Worm (Caenorhabditis elegans): ENCODE data around the gene W08E12.4.

The W08E12.4 gene

ce11 chrIV:3337275-3337674 lies 35.1 kb downstream of the W08E12.4 start:
- TF ChIP-seq flt-1 (GFP tag; IDR thresholded peaks at IDR 0.05) (peak; percentile 74), tab-1 (GFP tag; IDR thresholded peaks at IDR 0.05) (no peak; the same call in none of the 2 replicates), ztf-29 (GFP tag; IDR thresholded peaks at IDR 0.05) (no peak), ztf-23 (GFP tag; IDR thresholded peaks at IDR 0.05) (peak; percentile 72), cog-1 (tag; optimal IDR thresholded peaks at IDR 0.05) (no peak), med-1 (GFP tag; optimal IDR thresholded peaks at IDR 0.05; ENCODE audit: insufficient read depth) (no peak), klf-2 (GFP tag; conservative IDR thresholded peaks at IDR 0.05) (no peak), ref-1 (GFP tag; conservative IDR thresholded peaks at IDR 0.05) (peak; percentile 57), T22C8.4 (GFP tag; IDR thresholded peaks at IDR 0.05) (0 out of 2 replicates have a peak, but pooled peaks have one; percentile 25)

- no peak for TF ChIP-seq ztf-29 (GFP tag; IDR thresholded peaks at IDR 0.05)
- TF ChIP-seq T22C8.4 (GFP tag; IDR thresholded peaks at IDR 0.05): peak; percentile 40; the same call in 1 of the 2 replicates
These were observed 36.0 kb downstream of the W08E12.4 start for ce11 chrIV:3338176-3338575.

ce11 chrIV:3338676-3339075 lies 36.5 kb downstream of the W08E12.4 start, which contains the start of gene hrpa-1:
TSS of gene hrpa-1 (minus strand) at chrIV:3338867.
- TF ChIP-seq ztf-23 (GFP tag; IDR thresholded peaks at IDR 0.05) (0 out of 2 replicates have a peak, but pooled peaks have one; percentile 12), ztf-29 (GFP tag; IDR thresholded peaks at IDR 0.05) (no peak), flt-1 (GFP tag; IDR thresholded peaks at IDR 0.05) (no peak), med-1 (GFP tag; optimal IDR thresholded peaks at IDR 0.05; ENCODE audit: insufficient read depth) (no peak), T22C8.4 (GFP tag; IDR thresholded peaks at IDR 0.05) (no peak), klf-2 (GFP tag; conservative IDR thresholded peaks at IDR 0.05) (no peak), cog-1 (tag; optimal IDR thresholded peaks at IDR 0.05) (peak; percentile 51)

- TF ChIP-seq T22C8.4 (GFP tag; IDR thresholded peaks at IDR 0.05): no peak
- TF ChIP-seq ztf-29 (GFP tag; IDR thresholded peaks at IDR 0.05): no peak
- no peak for TF ChIP-seq klf-2 (GFP tag; conservative IDR thresholded peaks at IDR 0.05)
- TF ChIP-seq ref-1 (GFP tag; conservative IDR thresholded peaks at IDR 0.05): no peak
- no peak for TF ChIP-seq flt-1 (GFP tag; IDR thresholded peaks at IDR 0.05)
- no peak for TF ChIP-seq med-1 (GFP tag; optimal IDR thresholded peaks at IDR 0.05; ENCODE audit: insufficient read depth)
- no peak for TF ChIP-seq cog-1 (tag; optimal IDR thresholded peaks at IDR 0.05)
- TF ChIP-seq tab-1 (GFP tag; IDR thresholded peaks at IDR 0.05): no peak
These were observed 39.0 kb downstream of the W08E12.4 start, which contains the start of gene F42A6.2 for ce11 chrIV:3341170-3341569. TSS of gene F42A6.2 (plus strand) at chrIV:3341470.

ce11 chrIV:3345484-3345883 lies 43.3 kb downstream of the W08E12.4 start:
- TF ChIP-seq ztf-23 (GFP tag; IDR thresholded peaks at IDR 0.05) (no peak), flt-1 (GFP tag; IDR thresholded peaks at IDR 0.05) (no peak), cog-1 (tag; optimal IDR thresholded peaks at IDR 0.05) (no peak), ref-1 (GFP tag; conservative IDR thresholded peaks at IDR 0.05) (no peak), ztf-29 (GFP tag; IDR thresholded peaks at IDR 0.05) (no peak), T22C8.4 (GFP tag; IDR thresholded peaks at IDR 0.05) (no peak), tab-1 (GFP tag; IDR thresholded peaks at IDR 0.05) (no peak), klf-2 (GFP tag; conservative IDR thresholded peaks at IDR 0.05) (no peak), med-1 (GFP tag; optimal IDR thresholded peaks at IDR 0.05; ENCODE audit: insufficient read depth) (no peak)

ce11 chrIV:3348334-3348733 lies 46.2 kb downstream of the W08E12.4 start:
- TF ChIP-seq med-1 (GFP tag; optimal IDR thresholded peaks at IDR 0.05; ENCODE audit: insufficient read depth): no peak
- no peak for TF ChIP-seq flt-1 (GFP tag; IDR thresholded peaks at IDR 0.05)
- no peak for TF ChIP-seq ref-1 (GFP tag; conservative IDR thresholded peaks at IDR 0.05)
- TF ChIP-seq T22C8.4 (GFP tag; IDR thresholded peaks at IDR 0.05): no peak
- TF ChIP-seq tab-1 (GFP tag; IDR thresholded peaks at IDR 0.05): no peak
- no peak for TF ChIP-seq ztf-29 (GFP tag; IDR thresholded peaks at IDR 0.05)
- TF ChIP-seq klf-2 (GFP tag; conservative IDR thresholded peaks at IDR 0.05): no peak
- TF ChIP-seq cog-1 (tag; optimal IDR thresholded peaks at IDR 0.05): no peak
- TF ChIP-seq ztf-23 (GFP tag; IDR thresholded peaks at IDR 0.05): no peak

- TF ChIP-seq ref-1 (GFP tag; conservative IDR thresholded peaks at IDR 0.05) (no peak), klf-2 (GFP tag; conservative IDR thresholded peaks at IDR 0.05) (no peak), med-1 (GFP tag; optimal IDR thresholded peaks at IDR 0.05; ENCODE audit: insufficient read depth) (no peak), tab-1 (GFP tag; IDR thresholded peaks at IDR 0.05) (no peak), cog-1 (tag; optimal IDR thresholded peaks at IDR 0.05) (no peak), flt-1 (GFP tag; IDR thresholded peaks at IDR 0.05) (no peak), ztf-29 (GFP tag; IDR thresholded peaks at IDR 0.05) (no peak), ztf-23 (GFP tag; IDR thresholded peaks at IDR 0.05) (no peak), T22C8.4 (GFP tag; IDR thresholded peaks at IDR 0.05) (no peak)
These were observed 47.9 kb downstream of the W08E12.4 start, which contains the start of gene elks-1 for ce11 chrIV:3349977-3350580. TSS of gene elks-1 (minus strand) at chrIV:3350027.

ce11 chrIV:3352019-3352418 lies 49.9 kb downstream of the W08E12.4 start:
- no peak for TF ChIP-seq ref-1 (GFP tag; conservative IDR thresholded peaks at IDR 0.05)
- TF ChIP-seq klf-2 (GFP tag; conservative IDR thresholded peaks at IDR 0.05): no peak
- TF ChIP-seq T22C8.4 (GFP tag; IDR thresholded peaks at IDR 0.05): no peak
- TF ChIP-seq cog-1 (tag; optimal IDR thresholded peaks at IDR 0.05): no peak
- no peak for TF ChIP-seq tab-1 (GFP tag; IDR thresholded peaks at IDR 0.05)
- TF ChIP-seq ztf-23 (GFP tag; IDR thresholded peaks at IDR 0.05): no peak
- no peak for TF ChIP-seq med-1 (GFP tag; optimal IDR thresholded peaks at IDR 0.05; ENCODE audit: insufficient read depth)
- TF ChIP-seq ztf-29 (GFP tag; IDR thresholded peaks at IDR 0.05): no peak
- no peak for TF ChIP-seq flt-1 (GFP tag; IDR thresholded peaks at IDR 0.05)

Measured in whole organism, midembryonic.